Worm (Caenorhabditis elegans): Measurements from ENCODE around the gene Y79H2A.2.

DNA sequence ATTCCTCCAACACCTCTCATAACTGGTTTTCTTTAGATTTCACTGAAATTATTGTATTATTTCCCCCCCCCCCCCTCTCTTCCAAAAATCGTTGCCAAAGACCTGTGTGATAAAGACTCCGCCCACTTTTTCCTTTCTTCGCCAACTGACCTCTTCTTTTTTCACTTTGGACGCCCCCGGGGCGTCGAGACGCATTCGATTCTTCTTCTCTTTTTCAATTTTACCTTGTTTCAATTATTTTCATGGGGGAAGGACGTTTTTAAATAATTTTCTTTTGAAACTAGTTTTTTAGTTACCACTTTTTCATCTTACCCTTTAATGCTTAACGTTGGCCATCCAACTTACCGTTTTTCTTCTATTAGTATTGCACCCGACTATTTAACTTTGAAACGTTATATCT lies 12.6 kb downstream of the Y79H2A.2 start:
- no peak for TF ChIP-seq bed-2 (GFP tag; IDR thresholded peaks at IDR 0.05)
- TF ChIP-seq B0261.1 (tag; optimal IDR thresholded peaks at IDR 0.05) = no peak
- TF ChIP-seq F55B11.4 (tag; optimal IDR thresholded peaks at IDR 0.05; ENCODE audit: borderline replicate concordance, insufficient read depth) = no peak
- no peak for TF ChIP-seq F10E7.11 (tag; optimal IDR thresholded peaks at IDR 0.05)
- no peak for TF ChIP-seq dpl-1 (GFP tag; optimal IDR thresholded peaks at IDR 0.05)
- no peak for TF ChIP-seq lin-35 (GFP tag; optimal IDR thresholded peaks at IDR 0.05)
- TF ChIP-seq B0336.3 (GFP tag; IDR thresholded peaks at IDR 0.05) = no peak
- TF ChIP-seq hsf-1 (GFP tag; IDR thresholded peaks at IDR 0.05) = no peak
- no peak for TF ChIP-seq lin-40 (tag; optimal IDR thresholded peaks at IDR 0.05)
- no peak for TF ChIP-seq ztf-18 (tag; optimal IDR thresholded peaks at IDR 0.05)
- TF ChIP-seq F33H1.4 (GFP tag; IDR thresholded peaks at IDR 0.05) = no peak
